Fruit fly (Drosophila melanogaster): ENCODE measurements around the gene CG10713.

Gene CG10713

DNA sequence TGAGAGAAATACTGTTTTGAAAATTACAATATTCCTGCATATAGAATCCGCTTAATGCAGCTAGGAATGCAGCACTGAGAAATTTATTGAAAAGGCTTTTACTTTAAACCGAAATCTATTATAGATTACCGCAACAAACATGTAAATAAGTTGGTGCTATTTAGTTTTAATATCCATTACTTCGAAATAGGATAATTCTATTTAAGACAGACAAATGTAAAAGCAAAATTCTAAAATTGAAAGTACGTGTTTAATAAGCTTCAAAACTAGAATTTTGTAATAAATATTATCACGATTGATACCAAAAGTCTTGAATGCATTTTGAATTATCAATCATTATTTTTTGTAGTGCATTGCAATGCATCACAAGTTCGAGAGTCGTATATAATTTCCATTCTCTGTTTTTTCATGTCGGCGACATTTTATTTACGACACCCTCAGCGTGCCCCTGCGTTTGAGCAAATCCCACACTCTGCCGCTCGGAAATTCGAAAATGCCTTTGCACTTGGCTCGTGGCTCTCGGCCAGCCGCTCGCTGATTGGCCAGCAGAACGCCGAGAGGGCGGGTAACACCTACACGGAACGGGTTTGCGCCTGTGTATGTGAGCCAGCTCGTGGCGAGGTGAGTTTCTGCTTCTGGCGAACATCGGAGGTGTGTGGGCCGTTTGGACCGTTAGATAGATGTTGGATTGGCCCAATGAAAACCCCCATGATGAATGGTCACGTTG is 31.7 kb downstream of the CG10713 start (continued):
- no peak for TF ChIP-seq gt (GFP tag; IDR thresholded peaks at IDR 0.05)
- no peak for TF ChIP-seq vnd (GFP tag; IDR thresholded peaks at IDR 0.05; ENCODE audit: partially characterized antibody)
- TF ChIP-seq CG13287 (GFP tag; IDR thresholded peaks at IDR 0.05; ENCODE audit: partially characterized antibody), result 0 out of 2 replicates have a peak, but pooled peaks have one; percentile 21
- TF ChIP-seq ci (GFP tag; IDR thresholded peaks at IDR 0.05), result no peak
- TF ChIP-seq bowl (GFP tag; IDR thresholded peaks at IDR 0.05), result no peak
- TF ChIP-seq fd64A (GFP tag; optimal IDR thresholded peaks at IDR 0.05), result no peak
- no peak for TF ChIP-seq CG8359 (GFP tag; optimal IDR thresholded peaks at IDR 0.05; ENCODE audit: borderline replicate concordance)
- TF ChIP-seq fd102C (GFP tag; optimal IDR thresholded peaks at IDR 0.05), result no peak
- TF ChIP-seq otp (GFP tag; IDR thresholded peaks at IDR 0.05), result no peak
- TF ChIP-seq Hsf (GFP tag; optimal IDR thresholded peaks at IDR 0.05), result no peak
- peak; percentile 98 for TF ChIP-seq Nf-YB (GFP tag; optimal IDR thresholded peaks at IDR 0.05)
- TF ChIP-seq Mad (GFP tag; optimal IDR thresholded peaks at IDR 0.05), result no peak
- TF ChIP-seq croc (GFP tag; conservative IDR thresholded peaks at IDR 0.05), result no peak; the same call in 2 of the 3 replicates
- no peak for TF ChIP-seq kay (GFP tag; optimal IDR thresholded peaks at IDR 0.05)
- TF ChIP-seq CG13424 (tag; optimal IDR thresholded peaks at IDR 0.05), result no peak
- TF ChIP-seq fru (optimal IDR thresholded peaks at IDR 0.05), result no peak
- no peak for TF ChIP-seq Antp (GFP tag; optimal IDR thresholded peaks at IDR 0.05)
- peak; percentile 59 for TF ChIP-seq CG6254 (GFP tag; optimal IDR thresholded peaks at IDR 0.05)
- TF ChIP-seq CG4282 (GFP tag; optimal IDR thresholded peaks at IDR 0.05), result no peak
- no peak for TF ChIP-seq br (optimal IDR thresholded peaks at IDR 0.05)
- TF ChIP-seq Optix (GFP tag; IDR thresholded peaks at IDR 0.05), result no peak
- TF ChIP-seq CG10543 (GFP tag; optimal IDR thresholded peaks at IDR 0.05), result no peak
- no peak for TF ChIP-seq lbe (GFP tag; optimal IDR thresholded peaks at IDR 0.05)
- TF ChIP-seq Bteb2 (GFP tag; optimal IDR thresholded peaks at IDR 0.05), result no peak
- TF ChIP-seq CG18011 (GFP tag; optimal IDR thresholded peaks at IDR 0.05), result no peak
- TF ChIP-seq vfl (GFP tag; optimal IDR thresholded peaks at IDR 0.05), result no peak
- TF ChIP-seq onecut (GFP tag; IDR thresholded peaks at IDR 0.05), result no peak
- no peak for TF ChIP-seq grau (tag; optimal IDR thresholded peaks at IDR 0.05)
- peak; percentile 85 for TF ChIP-seq CG17361 (GFP tag; IDR thresholded peaks at IDR 0.05)
- TF ChIP-seq lilli (GFP tag; optimal IDR thresholded peaks at IDR 0.05), result no peak
- TF ChIP-seq ap (GFP tag; IDR thresholded peaks at IDR 0.05), result no peak
- no peak for TF ChIP-seq CG17612 (GFP tag; IDR thresholded peaks at IDR 0.05)
- peak; percentile 25 for TF ChIP-seq CG6654 (GFP tag; optimal IDR thresholded peaks at IDR 0.05)
- TF ChIP-seq CG2712 (tag; optimal IDR thresholded peaks at IDR 0.05), result peak; percentile 70
- TF ChIP-seq salm (tag; optimal IDR thresholded peaks at IDR 0.05), result no peak
- no peak for TF ChIP-seq CG34224 (GFP tag; IDR thresholded peaks at IDR 0.05; ENCODE audit: partially characterized antibody)
- TF ChIP-seq CHES-1-like (GFP tag; optimal IDR thresholded peaks at IDR 0.05), result no peak
- no peak for TF ChIP-seq Scr (GFP tag; IDR thresholded peaks at IDR 0.05; ENCODE audit: partially characterized antibody)
- no peak for TF ChIP-seq Dip2 (GFP tag; IDR thresholded peaks at IDR 0.05)
- peak; percentile 62 for TF ChIP-seq CG10979 (tag; optimal IDR thresholded peaks at IDR 0.05)
- no peak for TF ChIP-seq NK7.1 (GFP tag; optimal IDR thresholded peaks at IDR 0.05)
- no peak for TF ChIP-seq insv (GFP tag; optimal IDR thresholded peaks at IDR 0.05)
- no peak for TF ChIP-seq CG3065 (GFP tag; optimal IDR thresholded peaks at IDR 0.05)
- TF ChIP-seq ab (GFP tag; optimal IDR thresholded peaks at IDR 0.05), result no peak
- TF ChIP-seq HLHmδ (GFP tag; optimal IDR thresholded peaks at IDR 0.05), result peak; percentile 20
- no peak for TF ChIP-seq Sry-δ (GFP tag; optimal IDR thresholded peaks at IDR 0.05)
- TF ChIP-seq p53 (GFP tag; optimal IDR thresholded peaks at IDR 0.05), result no peak
- no peak for TF ChIP-seq hb (GFP tag; IDR thresholded peaks at IDR 0.05; ENCODE audit: partially characterized antibody)
- no peak for TF ChIP-seq cato (GFP tag; optimal IDR thresholded peaks at IDR 0.05; ENCODE audit: borderline replicate concordance)
- TF ChIP-seq CG4854 (GFP tag; optimal IDR thresholded peaks at IDR 0.05), result no peak
- TF ChIP-seq BEAF-32 (GFP tag; optimal IDR thresholded peaks at IDR 0.05), result no peak
